Worm (Caenorhabditis elegans) whole organism, mixed stage, embryonic: ENCODE data around the gene srx-64.

Source experiments
- M03D4.4 ChIP-seq: sonication (generic microtip); optimal IDR thresholded peaks from 2 replicates; lab custom pipeline; 2017; ENCODE audit warnings: mild to moderate bottlenecking, missing genetic modification characterization, missing compliant biosample characterization
- bed-3 ChIP-seq: fragments of 200-800 bp; sonication (Bioruptor generic); optimal IDR thresholded peaks from 3 replicates; lab custom pipeline; 2018; ENCODE audit warnings: mild to moderate bottlenecking, missing genetic modification characterization, moderate library complexity, missing compliant biosample characterization
- blmp-1 ChIP-seq: fragments of 150-350 bp; optimal IDR thresholded peaks from 2 replicates; lab custom pipeline; 2014; ENCODE audit warnings: missing biosample characterization, missing genetic modification characterization
- ceh-83 ChIP-seq: fragments of 200-800 bp; sonication (Bioruptor generic); optimal IDR thresholded peaks from 2 replicates; lab custom pipeline; 2018; ENCODE audit warnings: mild to moderate bottlenecking, missing genetic modification characterization, missing compliant biosample characterization
- ces-1 ChIP-seq: fragments of 150-350 bp; optimal IDR thresholded peaks from 2 replicates; lab custom pipeline; 2014; ENCODE audit warnings: missing biosample characterization, missing genetic modification reagents, missing genetic modification characterization
- cnd-1 ChIP-seq: fragments of 200-800 bp; sonication (Bioruptor generic); optimal IDR thresholded peaks from 2 replicates; lab custom pipeline; 2018; ENCODE audit warnings: mild to moderate bottlenecking, missing genetic modification characterization, missing compliant biosample characterization
- drap-1 ChIP-seq: fragments of 200-800 bp; sonication (Bioruptor generic); optimal IDR thresholded peaks from 3 replicates; lab custom pipeline; 2018; ENCODE audit warnings: mild to moderate bottlenecking, missing genetic modification characterization, missing compliant biosample characterization
- elt-1 ChIP-seq: sonication (generic microtip); optimal IDR thresholded peaks from 2 replicates; lab custom pipeline; 2017; ENCODE audit warnings: missing genetic modification characterization, mild to moderate bottlenecking, missing compliant biosample characterization, antibody characterized with exemption, moderate library complexity, borderline replicate concordance; ENCODE audit not compliant: insufficient read depth
- elt-3 ChIP-seq: fragments of 150-350 bp; optimal IDR thresholded peaks from 2 replicates; lab custom pipeline; 2014; ENCODE audit warnings: missing biosample characterization, missing genetic modification characterization
- flh-1 ChIP-seq: fragments of 200-800 bp; sonication (Bioruptor generic); optimal IDR thresholded peaks from 2 replicates; lab custom pipeline; 2018; ENCODE audit warnings: mild to moderate bottlenecking, missing genetic modification characterization, moderate library complexity, missing compliant biosample characterization
- ham-2 ChIP-seq: fragments of 200-800 bp; sonication (Bioruptor generic); optimal IDR thresholded peaks from 2 replicates; lab custom pipeline; 2018; ENCODE audit warnings: mild to moderate bottlenecking, missing genetic modification characterization, missing compliant biosample characterization
- hlh-1 ChIP-seq: fragments of 150-350 bp; optimal IDR thresholded peaks from 2 replicates; lab custom pipeline; 2014; ENCODE audit warnings: missing biosample characterization, missing genetic modification reagents, missing genetic modification characterization
- lin-13 ChIP-seq: fragments of 150-350 bp; optimal IDR thresholded peaks from 2 replicates; lab custom pipeline; 2014; ENCODE audit warnings: missing biosample characterization, missing genetic modification characterization
- lin-32 ChIP-seq: fragments of 200-800 bp; sonication (Bioruptor generic); optimal IDR thresholded peaks from 2 replicates; lab custom pipeline; 2018; ENCODE audit warnings: mild to moderate bottlenecking, missing genetic modification characterization, missing compliant biosample characterization
- lsy-2 ChIP-seq: fragments of 150-350 bp; optimal IDR thresholded peaks from 2 replicates; lab custom pipeline; 2014; ENCODE audit warnings: missing biosample characterization, missing genetic modification characterization
- mab-5 ChIP-seq: fragments of 150-350 bp; optimal IDR thresholded peaks from 2 replicates; lab custom pipeline; 2014; ENCODE audit warnings: missing biosample characterization, missing genetic modification characterization
- mep-1 ChIP-seq: fragments of 150-350 bp; optimal IDR thresholded peaks from 2 replicates; lab custom pipeline; 2017; ENCODE audit warnings: missing biosample characterization, missing genetic modification reagents, missing genetic modification characterization, inconsistent platforms
- mls-2 ChIP-seq: sonication (generic microtip); optimal IDR thresholded peaks from 2 replicates; lab custom pipeline; 2016; ENCODE audit warnings: mild to moderate bottlenecking, missing genetic modification characterization, moderate library complexity, missing compliant biosample characterization
- nhr-12 ChIP-seq: fragments of 150-350 bp; optimal IDR thresholded peaks from 2 replicates; lab custom pipeline; 2014; ENCODE audit warnings: missing biosample characterization, missing genetic modification characterization
- nhr-2 ChIP-seq: fragments of 150-350 bp; optimal IDR thresholded peaks from 2 replicates; lab custom pipeline; 2014; ENCODE audit warnings: missing biosample characterization, missing genetic modification characterization
- nhr-237 ChIP-seq: fragments of 150-350 bp; optimal IDR thresholded peaks from 2 replicates; lab custom pipeline; 2014; ENCODE audit warnings: missing biosample characterization, missing genetic modification characterization
- nhr-28 ChIP-seq: fragments of 150-350 bp; optimal IDR thresholded peaks from 2 replicates; lab custom pipeline; 2014; ENCODE audit warnings: missing biosample characterization, missing genetic modification characterization
- nhr-76 ChIP-seq: sonication (generic microtip); optimal IDR thresholded peaks from 2 replicates; lab custom pipeline; 2017; ENCODE audit warnings: missing biosample characterization, missing genetic modification characterization
- sem-2 ChIP-seq: fragments of 200-800 bp; sonication (Bioruptor generic); optimal IDR thresholded peaks from 2 replicates; lab custom pipeline; 2018; ENCODE audit warnings: mild to moderate bottlenecking, missing genetic modification characterization, missing compliant biosample characterization
- sptf-1 ChIP-seq: sonication (generic microtip); optimal IDR thresholded peaks from 2 replicates; lab custom pipeline; 2017; ENCODE audit warnings: mild to moderate bottlenecking, missing genetic modification characterization, moderate library complexity, missing compliant biosample characterization
- tbx-8 ChIP-seq: fragments of 200-800 bp; sonication (Bioruptor generic); optimal IDR thresholded peaks from 2 replicates; lab custom pipeline; 2018; ENCODE audit warnings: mild to moderate bottlenecking, missing genetic modification characterization, moderate library complexity, missing compliant biosample characterization
- unc-120 ChIP-seq: sonication (generic microtip); optimal IDR thresholded peaks from 2 replicates; lab custom pipeline; 2017; ENCODE audit warnings: missing genetic modification characterization, missing compliant biosample characterization; ENCODE audit not compliant: poor library complexity, severe bottlenecking
- unc-39 ChIP-seq: fragments of 150-350 bp; optimal IDR thresholded peaks from 2 replicates; lab custom pipeline; 2014; ENCODE audit warnings: missing biosample characterization, missing genetic modification characterization
- unc-62 ChIP-seq: fragments of 150-350 bp; optimal IDR thresholded peaks from 2 replicates; lab custom pipeline; 2014; ENCODE audit warnings: missing biosample characterization, missing genetic modification reagents, missing genetic modification characterization
- zip-8 ChIP-seq: fragments of 150-350 bp; optimal IDR thresholded peaks from 2 replicates; lab custom pipeline; 2014; ENCODE audit warnings: missing biosample characterization, missing genetic modification characterization
- ztf-11 ChIP-seq: fragments of 150-350 bp; optimal IDR thresholded peaks from 2 replicates; lab custom pipeline; 2014; ENCODE audit warnings: missing biosample characterization, missing genetic modification characterization

srx-64 gene

DNA sequence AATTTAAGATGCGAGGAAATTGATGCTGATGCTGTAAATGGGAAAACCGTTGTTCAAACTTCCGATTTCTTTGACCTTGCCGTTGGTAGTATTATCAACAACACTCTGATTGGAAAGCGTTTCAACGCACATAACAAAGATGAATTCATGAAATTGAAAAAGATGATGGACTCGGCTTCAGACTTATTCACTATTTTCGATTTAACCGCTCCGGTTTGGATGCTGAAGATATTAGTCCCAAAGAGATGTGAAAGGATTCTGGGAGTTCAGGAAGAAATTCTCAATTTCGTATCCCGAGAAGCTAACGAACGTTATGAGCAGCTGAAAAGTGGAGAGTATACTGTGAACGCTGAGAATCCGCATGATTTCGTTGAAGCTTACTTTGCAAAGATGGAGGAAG is 14.2 kb downstream of the srx-64 start:
- TF ChIP-seq nhr-2: no peak
- TF ChIP-seq ceh-83: no peak
- TF ChIP-seq ces-1 (GFP tag; lab: Kevin White, UChicago): no peak
- TF ChIP-seq flh-1 (GFP tag; lab: Kevin White, UChicago): no peak
- no peak for TF ChIP-seq mab-5
- no peak for TF ChIP-seq ham-2 (GFP tag; lab: Kevin White, UChicago)
- TF ChIP-seq sptf-1 (tag; lab: Kevin White, UChicago): no peak
- TF ChIP-seq lsy-2 (tag; lab: Kevin White, UChicago): no peak
- TF ChIP-seq nhr-12: no peak
- TF ChIP-seq unc-62 (GFP tag; lab: Kevin White, UChicago): no peak
- no peak for TF ChIP-seq tbx-8 (GFP tag; lab: Kevin White, UChicago)
- TF ChIP-seq cnd-1: no peak

DNA sequence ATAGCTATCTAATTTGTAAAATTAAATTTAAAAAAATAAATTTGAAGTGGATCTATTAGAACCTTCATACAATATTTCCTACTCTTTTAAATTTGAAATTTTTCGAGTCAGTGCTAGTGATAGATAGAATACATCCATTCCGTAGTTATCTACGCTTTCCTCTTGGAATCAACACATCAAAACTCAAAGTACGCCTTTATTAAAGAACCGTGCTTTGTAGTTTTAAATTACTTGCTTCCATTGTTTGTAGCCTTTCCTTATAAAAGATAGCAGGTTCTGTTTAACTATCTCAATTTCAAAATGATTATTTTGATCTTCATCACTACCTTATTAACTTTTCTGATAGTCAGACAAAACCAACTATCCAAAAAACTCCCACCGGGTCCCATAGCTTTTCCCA is 15.9 kb downstream of the srx-64 start, which contains the start of gene cyp-35B3:
Gene cyp-35B3 (plus strand): TSS at position 301 of the 400 bp plus-strand sequence.
- TF ChIP-seq nhr-28 (tag; lab: Kevin White, UChicago) (no peak), nhr-12 (no peak), tbx-8 (GFP tag; lab: Kevin White, UChicago) (no peak), bed-3 (GFP tag; lab: Kevin White, UChicago) (no peak), elt-3 (tag; lab: Kevin White, UChicago) (no peak), blmp-1 (tag; lab: Kevin White, UChicago) (no peak), zip-8 (tag; lab: Kevin White, UChicago) (no peak), cnd-1 (no peak)

DNA sequence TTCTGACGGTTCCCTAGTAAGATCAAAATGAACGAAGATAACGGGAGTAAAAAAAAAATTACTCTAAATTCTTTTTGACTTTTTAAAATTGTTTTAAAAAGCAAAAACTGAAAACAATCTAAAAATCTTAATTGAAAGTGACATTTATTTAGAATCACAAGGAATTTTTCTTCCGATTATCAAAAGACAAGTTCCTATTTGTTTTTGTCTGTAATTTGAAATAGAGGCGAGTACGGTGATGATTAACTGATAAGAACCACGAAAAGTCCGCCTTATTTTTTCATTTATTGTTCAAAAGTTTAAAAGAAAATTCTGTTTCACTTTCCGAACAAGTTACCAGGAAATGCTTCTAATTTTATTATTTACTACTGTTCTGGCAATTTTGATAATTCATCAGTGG is 20.5 kb downstream of the srx-64 start, which contains the start of gene dach-1:
Gene dach-1 (plus strand): TSS at position 301 of the 400 bp plus-strand sequence.
- TF ChIP-seq mep-1 (tag; lab: Kevin White, UChicago): no peak
- no peak for TF ChIP-seq unc-39 (tag; lab: Kevin White, UChicago)
- no peak for TF ChIP-seq blmp-1 (tag; lab: Kevin White, UChicago)
- TF ChIP-seq nhr-237 (tag; lab: Kevin White, UChicago): no peak
- TF ChIP-seq unc-120 (tag; lab: Kevin White, UChicago): no peak
- no peak for TF ChIP-seq lin-13 (tag; lab: Kevin White, UChicago)
- TF ChIP-seq elt-3 (tag; lab: Kevin White, UChicago): no peak
- no peak for TF ChIP-seq elt-1 (tag; lab: Kevin White, UChicago)
- no peak for TF ChIP-seq M03D4.4 (tag; lab: Kevin White, UChicago)
- no peak for TF ChIP-seq nhr-76 (tag; lab: Kevin White, UChicago)
- TF ChIP-seq mls-2 (tag; lab: Kevin White, UChicago): no peak
- no peak for TF ChIP-seq mab-5

DNA sequence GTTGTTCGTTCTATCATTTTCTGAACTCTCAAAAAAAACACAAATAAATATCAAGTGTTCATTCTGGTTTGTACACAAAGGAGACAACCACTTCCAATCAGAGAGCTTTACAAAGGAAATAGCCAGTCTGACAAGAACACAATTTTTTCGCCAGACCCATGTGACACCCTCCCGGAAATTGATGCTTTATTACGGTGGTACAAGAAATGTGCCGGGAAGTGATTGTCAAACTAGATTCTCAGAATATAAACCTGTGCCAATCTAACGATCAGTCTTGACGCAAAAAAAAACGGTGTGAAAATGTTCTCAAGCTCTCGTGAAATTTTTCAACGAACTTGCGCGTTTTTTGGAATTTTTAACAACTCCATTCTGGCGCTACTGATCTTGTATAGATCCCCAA is 24.5 kb downstream of the srx-64 start, which contains the start of gene str-247:
Gene str-247 (plus strand): TSS at position 301 of the 400 bp plus-strand sequence.
- TF ChIP-seq sptf-1 (tag; lab: Kevin White, UChicago) (no peak), ztf-11 (tag; lab: Kevin White, UChicago) (no peak), lsy-2 (tag; lab: Kevin White, UChicago) (no peak), drap-1 (GFP tag; lab: Kevin White, UChicago) (no peak), nhr-2 (no peak), hlh-1 (no peak), mls-2 (tag; lab: Kevin White, UChicago) (no peak), unc-62 (GFP tag; lab: Kevin White, UChicago) (no peak), nhr-12 (no peak), tbx-8 (GFP tag; lab: Kevin White, UChicago) (no peak), sem-2 (GFP tag; lab: Kevin White, UChicago) (no peak), lin-32 (GFP tag; lab: Kevin White, UChicago) (no peak), bed-3 (GFP tag; lab: Kevin White, UChicago) (no peak)

DNA sequence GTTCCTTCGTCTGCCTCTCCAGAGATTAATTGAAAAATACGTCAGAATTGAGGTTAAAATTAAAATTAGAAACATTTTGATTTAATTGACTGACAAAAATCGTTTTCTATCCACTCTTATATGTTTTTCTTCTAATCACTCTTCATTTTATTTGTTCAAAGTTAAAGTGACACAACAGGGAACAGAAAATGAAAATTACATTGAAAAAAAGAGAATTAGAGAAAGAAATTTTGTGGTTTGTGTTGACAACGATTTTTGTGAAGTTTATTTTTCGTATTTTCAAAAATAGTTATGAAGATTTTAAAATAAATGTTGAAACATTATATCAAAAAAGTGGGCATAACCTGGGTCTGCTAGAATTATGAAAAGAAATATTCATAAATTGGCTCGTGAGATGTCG is 28.4 kb downstream of the srx-64 start, which contains the start of gene cyp-34A5:
Gene cyp-34A5 (minus strand): TSS at position 101 of the 400 bp plus-strand sequence.
- no peak for TF ChIP-seq sptf-1 (tag; lab: Kevin White, UChicago)
- no peak for TF ChIP-seq elt-1 (tag; lab: Kevin White, UChicago)
- TF ChIP-seq bed-3 (GFP tag; lab: Kevin White, UChicago): no peak
- TF ChIP-seq drap-1 (GFP tag; lab: Kevin White, UChicago): no peak
- TF ChIP-seq lin-13 (tag; lab: Kevin White, UChicago): no peak
